Worm (Caenorhabditis elegans) whole organism, late embryonic: ENCODE measurements around the gene F31F4.11.

ENCODE experiments used
- K02D7.2 ChIP-seq: sonication (generic microtip); optimal IDR thresholded peaks from 2 replicates; lab custom pipeline; 2017; ENCODE audit warnings: mild to moderate bottlenecking, missing genetic modification characterization, missing compliant biosample characterization
- ceh-18 ChIP-seq: sonication (generic microtip); optimal IDR thresholded peaks from 2 replicates; lab custom pipeline; 2016; ENCODE audit warnings: missing genetic modification characterization, missing compliant biosample characterization
- ceh-2 ChIP-seq: sonication (generic microtip); optimal IDR thresholded peaks from 2 replicates; lab custom pipeline; 2016; ENCODE audit warnings: missing genotype, missing genetic modification characterization, missing compliant biosample characterization
- ceh-34 ChIP-seq: sonication (generic microtip); optimal IDR thresholded peaks from 2 replicates; lab custom pipeline; 2016; ENCODE audit warnings: mild to moderate bottlenecking, missing genetic modification characterization, missing compliant biosample characterization
- elt-2 ChIP-seq: sonication (generic microtip); optimal IDR thresholded peaks from 2 replicates; lab custom pipeline; 2016; ENCODE audit warnings: missing genetic modification reagents, missing genetic modification characterization, missing compliant biosample characterization
- hlh-13 ChIP-seq: fragments of 200-800 bp; sonication (Bioruptor generic); optimal IDR thresholded peaks from 2 replicates; lab custom pipeline; 2018; ENCODE audit warnings: mild to moderate bottlenecking, missing genetic modification characterization, missing compliant biosample characterization
- tbx-2 ChIP-seq: sonication (generic microtip); optimal IDR thresholded peaks from 2 replicates; lab custom pipeline; 2016; ENCODE audit warnings: missing genetic modification characterization, missing compliant biosample characterization
- unc-55 ChIP-seq: sonication (generic microtip); optimal IDR thresholded peaks from 2 replicates; lab custom pipeline; 2017; ENCODE audit warnings: missing biosample characterization, missing genetic modification reagents, missing genetic modification characterization

DNA sequence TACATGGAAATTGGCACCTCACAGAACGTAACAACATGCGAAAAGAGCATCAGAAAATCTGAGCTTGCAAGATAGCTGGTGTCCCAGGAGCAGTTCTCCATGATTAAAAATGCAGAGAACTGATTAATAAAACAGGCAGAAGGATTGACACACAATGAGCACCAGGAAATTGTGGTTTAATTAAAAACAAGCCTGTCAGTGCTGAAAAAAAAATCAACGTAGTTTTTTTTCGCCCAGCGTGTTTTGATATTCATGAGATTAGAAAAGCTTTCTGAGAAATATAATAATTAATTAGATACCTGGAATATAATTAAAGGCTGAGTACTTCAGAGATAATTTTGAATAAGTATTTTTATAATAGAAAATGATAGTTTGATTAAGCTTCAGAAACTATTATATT is 6.6 kb downstream of the F31F4.11 start, which contains the start of gene srh-246:
- TF ChIP-seq ceh-18 (tag; lab: Kevin White, UChicago) (no peak), unc-55 (GFP tag; lab: Kevin White, UChicago) (no peak), ceh-2 (tag; lab: Kevin White, UChicago) (no peak), hlh-13 (GFP tag; lab: Kevin White, UChicago) (no peak), ceh-34 (tag; lab: Kevin White, UChicago) (no peak), tbx-2 (tag; lab: Kevin White, UChicago) (no peak), elt-2 (no peak), K02D7.2 (tag; lab: Kevin White, UChicago) (no peak)
